Worm (Caenorhabditis elegans) whole organism, young adult: ENCODE results near the gene sra-1.

ENCODE experiments used
- B0261.1 ChIP-seq: sonication (generic microtip); optimal IDR thresholded peaks from 2 replicates; lab custom pipeline; 2016; ENCODE audit warnings: mild to moderate bottlenecking, missing genetic modification characterization, moderate library complexity, missing compliant biosample characterization
- F39B2.1 ChIP-seq: fragments of 200-800 bp; sonication (Bioruptor generic); IDR thresholded peaks from 2 replicates; pipeline ENCODE4 v1.3.6; 2022; ENCODE audit warnings: missing genetic modification reagents, missing genetic modification characterization, missing compliant biosample characterization
- F57C9.4 ChIP-seq: sonication (generic microtip); optimal IDR thresholded peaks from 2 replicates; lab custom pipeline; 2017; ENCODE audit warnings: mild to moderate bottlenecking, missing genetic modification characterization, missing compliant biosample characterization
- T26A5.8 ChIP-seq: sonication (generic microtip); optimal IDR thresholded peaks from 2 replicates; lab custom pipeline; 2016; ENCODE audit warnings: missing genetic modification characterization, missing compliant biosample characterization
- Y56A3A.18 ChIP-seq: fragments of 200-800 bp; sonication (Bioruptor generic); IDR thresholded peaks from 2 replicates; pipeline ENCODE4 v1.3.6; 2022; ENCODE audit warnings: missing genetic modification reagents, missing genetic modification characterization, missing compliant biosample characterization
- Y95B8A.8 ChIP-seq: fragments of 200-800 bp; sonication (Bioruptor generic); IDR thresholded peaks from 2 replicates; pipeline ENCODE4 v1.3.6; 2022; ENCODE audit warnings: missing genetic modification reagents, missing genetic modification characterization, missing compliant biosample characterization
- ZK185.1 ChIP-seq: sonication (generic microtip); optimal IDR thresholded peaks from 2 replicates; lab custom pipeline; 2016; ENCODE audit warnings: mild to moderate bottlenecking, missing genetic modification characterization, missing compliant biosample characterization; ENCODE audit not compliant: poor library complexity, severe bottlenecking
- aptf-3 ChIP-seq: fragments of 200-800 bp; sonication (Bioruptor generic); IDR thresholded peaks from 2 replicates; pipeline ENCODE4 v1.3.6; 2022; ENCODE audit warnings: missing genetic modification characterization, missing compliant biosample characterization
- athp-1 ChIP-seq: sonication (generic microtip); optimal IDR thresholded peaks from 2 replicates; lab custom pipeline; 2017; ENCODE audit warnings: mild to moderate bottlenecking, missing genetic modification characterization, missing compliant biosample characterization
- attf-3 ChIP-seq: fragments of 200-800 bp; sonication (Bioruptor generic); conservative IDR thresholded peaks from 2 replicates; pipeline ENCODE4 v1.3.6; 2022; ENCODE audit warnings: missing genetic modification reagents, missing genetic modification characterization, missing compliant biosample characterization
- attf-5 ChIP-seq: fragments of 200-800 bp; sonication (Bioruptor generic); optimal IDR thresholded peaks from 2 replicates; lab custom pipeline; 2018; ENCODE audit warnings: mild to moderate bottlenecking, missing genetic modification characterization, missing compliant biosample characterization
- ceh-27 ChIP-seq: fragments of 200-800 bp; sonication (Bioruptor generic); optimal IDR thresholded peaks from 2 replicates; lab custom pipeline; 2018; ENCODE audit warnings: mild to moderate bottlenecking, missing genetic modification characterization, moderate library complexity, missing compliant biosample characterization
- egl-18 ChIP-seq: fragments of 200-800 bp; sonication (Bioruptor generic); IDR thresholded peaks from 2 replicates; pipeline ENCODE4 v1.3.6; 2022; ENCODE audit warnings: missing genetic modification reagents, missing genetic modification characterization, missing compliant biosample characterization
- fkh-3 ChIP-seq: sonication (generic microtip); optimal IDR thresholded peaks from 2 replicates; lab custom pipeline; 2016; ENCODE audit warnings: mild to moderate bottlenecking, missing genetic modification characterization, missing compliant biosample characterization
- hmg-1.2 ChIP-seq: fragments of 200-800 bp; sonication (Bioruptor generic); IDR thresholded peaks from 2 replicates; pipeline ENCODE4 v1.3.6; 2022; ENCODE audit warnings: missing genetic modification reagents, missing genetic modification characterization, missing compliant biosample characterization
- hmg-20 ChIP-seq: fragments of 200-800 bp; sonication (Bioruptor generic); IDR thresholded peaks from 2 replicates; pipeline ENCODE4 v1.3.6; 2022; ENCODE audit warnings: missing genetic modification reagents, missing genetic modification characterization, missing compliant biosample characterization
- hrde-1 ChIP-seq: sonication (generic microtip); optimal IDR thresholded peaks from 2 replicates; lab custom pipeline; 2016; ENCODE audit warnings: missing genetic modification characterization, mild to moderate bottlenecking, missing compliant biosample characterization, moderate library complexity, missing genotype, missing genetic modification reagents, borderline replicate concordance
- let-607 ChIP-seq, 2 experiments: fragments of 200-800 bp in 1 of 2; sonication (Bioruptor generic) in 1 of 2; sonication (generic microtip) in 1 of 2; optimal IDR thresholded peaks; 2 replicates each; lab custom pipeline; 2016 to 2018; ENCODE audit warnings: mild to moderate bottlenecking in 2 of 2, missing compliant biosample characterization in 2 of 2, missing genetic modification characterization in 2 of 2, moderate library complexity in 2 of 2, missing genotype in 1 of 2
- lin-35 ChIP-seq, 3 experiments: fragments of 150-350 bp in 2 of 3; sonication (generic microtip) in 1 of 3; optimal IDR thresholded peaks; 2 replicates each; lab custom pipeline; 2014 to 2018; ENCODE audit warnings: missing biosample characterization in 3 of 3, missing genetic modification characterization in 3 of 3, missing genetic modification reagents in 3 of 3
- lin-40 ChIP-seq: sonication (generic microtip); optimal IDR thresholded peaks from 2 replicates; lab custom pipeline; 2016; ENCODE audit warnings: missing genetic modification characterization, mild to moderate bottlenecking, missing compliant biosample characterization, missing genotype, missing genetic modification reagents
- lsy-27 ChIP-seq: sonication (generic microtip); optimal IDR thresholded peaks from 2 replicates; lab custom pipeline; 2017; ENCODE audit warnings: missing genetic modification characterization, mild to moderate bottlenecking, missing compliant biosample characterization, antibody characterized with exemption, missing genotype, borderline replicate concordance; ENCODE audit not compliant: insufficient read depth
- mcd-1 ChIP-seq: fragments of 200-800 bp; sonication (Bioruptor generic); IDR thresholded peaks from 2 replicates; pipeline ENCODE4 v1.3.6; 2022; ENCODE audit warnings: missing genetic modification reagents, missing genetic modification characterization, missing compliant biosample characterization
- mel-28 ChIP-seq: sonication (generic microtip); optimal IDR thresholded peaks from 2 replicates; lab custom pipeline; 2016; ENCODE audit warnings: borderline replicate concordance, mild to moderate bottlenecking, missing genetic modification characterization, missing compliant biosample characterization
- mes-4 ChIP-seq: sonication (generic microtip); optimal IDR thresholded peaks from 2 replicates; lab custom pipeline; 2016; ENCODE audit warnings: missing genotype, missing genetic modification characterization, missing compliant biosample characterization
- nhr-27 ChIP-seq: fragments of 200-800 bp; sonication (Bioruptor generic); optimal IDR thresholded peaks from 2 replicates; lab custom pipeline; 2018; ENCODE audit warnings: mild to moderate bottlenecking, missing genetic modification characterization, moderate library complexity, missing compliant biosample characterization
- nhr-90 ChIP-seq: sonication (generic microtip); optimal IDR thresholded peaks from 2 replicates; lab custom pipeline; 2016; ENCODE audit warnings: missing genotype, mild to moderate bottlenecking, missing genetic modification characterization, missing compliant biosample characterization
- rcor-1 ChIP-seq: fragments of 200-800 bp; sonication (Bioruptor generic); IDR thresholded peaks from 2 replicates; pipeline ENCODE4 v1.3.6; 2022; ENCODE audit warnings: missing genetic modification reagents, missing genetic modification characterization, missing compliant biosample characterization
- rec-8 ChIP-seq, 2 experiments: sonication (generic microtip); optimal IDR thresholded peaks; 2 replicates each; lab custom pipeline; 2016; ENCODE audit warnings: mild to moderate bottlenecking in 2 of 2, missing genetic modification characterization in 2 of 2, missing genetic modification reagents in 2 of 2, missing genotype in 2 of 2, missing biosample characterization in 1 of 2, missing compliant biosample characterization in 1 of 2, moderate library complexity in 1 of 2
- sdz-38 ChIP-seq: sonication (generic microtip); optimal IDR thresholded peaks from 2 replicates; lab custom pipeline; 2016; ENCODE audit warnings: missing genotype, missing genetic modification characterization, missing compliant biosample characterization
- sea-2 ChIP-seq: fragments of 200-800 bp; sonication (Bioruptor generic); IDR thresholded peaks from 2 replicates; pipeline ENCODE4 v1.3.6; 2022; ENCODE audit warnings: missing genetic modification characterization, missing compliant biosample characterization
- somi-1 ChIP-seq: fragments of 200-800 bp; sonication (Bioruptor generic); optimal IDR thresholded peaks from 2 replicates; lab custom pipeline; 2018; ENCODE audit warnings: mild to moderate bottlenecking, missing genetic modification characterization, missing compliant biosample characterization
- tbx-9 ChIP-seq: sonication (generic microtip); optimal IDR thresholded peaks from 2 replicates; lab custom pipeline; 2016; ENCODE audit warnings: borderline replicate concordance, missing genetic modification characterization, inconsistent platforms, missing compliant biosample characterization
- unc-62 ChIP-seq: fragments of 150-350 bp; optimal IDR thresholded peaks from 2 replicates; lab custom pipeline; 2014; ENCODE audit warnings: missing biosample characterization, missing genetic modification reagents, missing genetic modification characterization
- zim-3 ChIP-seq: sonication (generic microtip); optimal IDR thresholded peaks from 2 replicates; lab custom pipeline; 2017; ENCODE audit warnings: mild to moderate bottlenecking, missing genetic modification characterization, moderate library complexity, missing compliant biosample characterization
- ztf-18 ChIP-seq: sonication (generic microtip); optimal IDR thresholded peaks from 2 replicates; lab custom pipeline; 2016; ENCODE audit warnings: missing genotype, mild to moderate bottlenecking, missing genetic modification characterization, missing compliant biosample characterization
- ztf-6 ChIP-seq: fragments of 200-800 bp; sonication (Bioruptor generic); IDR thresholded peaks from 2 replicates; pipeline ENCODE4 v1.3.6; 2022; ENCODE audit warnings: missing genetic modification reagents, missing genetic modification characterization, missing compliant biosample characterization

The sra-1 gene

ce11 chrII:9566045-9566444 is 44.6 kb upstream of the sra-1 start (continued):
- TF ChIP-seq Y95B8A.8 (no peak; the same call in 1 of the 2 replicates), sdz-38 (tag; lab: Kevin White, UChicago) (no peak), aptf-3 (GFP tag; lab: Robert Waterston, UW) (no peak), lin-40 (tag; lab: Kevin White, UChicago) (peak; percentile 62), F57C9.4 (tag; lab: Kevin White, UChicago) (no peak), lin-35 (GFP tag; optimal IDR thresholded peaks at IDR 0.05; lab: Kevin White, UChicago) (peak in 1 of 3 experiments; percentile 3), Y56A3A.18 (peak; percentile 77; the same call in 1 of the 2 replicates), zim-3 (tag; lab: Kevin White, UChicago) (peak; percentile 87), fkh-3 (tag; lab: Kevin White, UChicago) (peak; percentile 7), athp-1 (tag; lab: Kevin White, UChicago) (peak; percentile 68), B0261.1 (tag; lab: Kevin White, UChicago) (peak; percentile 93), sea-2 (GFP tag; lab: Robert Waterston, UW) (no peak), ztf-6 (peak; percentile 16; the same call in 1 of the 2 replicates), egl-18 (no peak), hmg-1.2 (GFP tag; lab: Robert Waterston, UW) (peak; percentile 72), unc-62 (no peak), T26A5.8 (tag; lab: Kevin White, UChicago) (peak; percentile 62), lsy-27 (no peak), mes-4 (tag; lab: Kevin White, UChicago) (peak; percentile 58), rcor-1 (GFP tag; lab: Robert Waterston, UW) (peak; percentile 72), rec-8 (tag; optimal IDR thresholded peaks at IDR 0.05; lab: Kevin White, UChicago) (peak; percentile 64 to 90), ZK185.1 (tag; lab: Kevin White, UChicago) (peak; percentile 56), somi-1 (peak; percentile 65), F39B2.1 (GFP tag; lab: Robert Waterston, UW) (no peak), hmg-20 (GFP tag; lab: Robert Waterston, UW) (no peak), mcd-1 (GFP tag; lab: Robert Waterston, UW) (peak; percentile 63), nhr-27 (tag; lab: Kevin White, UChicago) (no peak), attf-3 (GFP tag; lab: Robert Waterston, UW) (peak; percentile 72), ztf-18 (tag; lab: Kevin White, UChicago) (peak; percentile 72), nhr-90 (peak; percentile 90), let-607 (tag; optimal IDR thresholded peaks at IDR 0.05; lab: Kevin White, UChicago) (peak in 1 of 2 experiments; percentile 48), mel-28 (tag; lab: Kevin White, UChicago) (peak; percentile 21), tbx-9 (tag; lab: Kevin White, UChicago) (no peak), attf-5 (GFP tag; lab: Kevin White, UChicago) (peak; percentile 61)

- TF ChIP-seq ceh-27 (GFP tag; lab: Kevin White, UChicago) (peak; percentile 23), ZK185.1 (tag; lab: Kevin White, UChicago) (no peak), F57C9.4 (tag; lab: Kevin White, UChicago) (no peak), lin-40 (tag; lab: Kevin White, UChicago) (peak; percentile 12), fkh-3 (tag; lab: Kevin White, UChicago) (no peak), hrde-1 (no peak)
- TF ChIP-seq, all 124 proteins: peak for 2
Measured at ce11 chrII:9560895-9561294, 39.4 kb upstream of the sra-1 start.
